Fruit fly (Drosophila melanogaster) S2 (cell line): ENCODE results near the gene CG12078.

Experiments used
- CG8478 ChIP-seq: fragments of >200 bp; optimal IDR thresholded peaks from 2 replicates; lab custom pipeline; 2018
- CTCF ChIP-seq, 2 experiments: fragments of >200 bp; optimal IDR thresholded peaks; 2 replicates each; lab custom pipeline; 2018

Gene CG12078

dm6 chr3L:3252884-3253283 is 8.8 kb upstream of the CG12078 start:
- no peak for TF ChIP-seq CTCF (optimal IDR thresholded peaks at IDR 0.05; lab: Kevin White, UChicago)
- no peak for TF ChIP-seq CG8478 (lab: Kevin White, UChicago)

dm6 chr3L:3251659-3252490 is 7.8 kb upstream of the CG12078 start:
- no peak for TF ChIP-seq CG8478 (lab: Kevin White, UChicago)

- TF ChIP-seq CTCF (optimal IDR thresholded peaks at IDR 0.05; lab: Kevin White, UChicago) (no peak), CG8478 (lab: Kevin White, UChicago) (no peak)
These were observed 7.0 kb upstream of the CG12078 start for dm6 chr3L:3250922-3251658.

- no peak for TF ChIP-seq CG8478 (lab: Kevin White, UChicago)
- TF ChIP-seq CTCF (optimal IDR thresholded peaks at IDR 0.05; lab: Kevin White, UChicago), result no peak
These were observed 6.1 kb upstream of the CG12078 start for dm6 chr3L:3249997-3250774.

- no peak for TF ChIP-seq CTCF (optimal IDR thresholded peaks at IDR 0.05; lab: Kevin White, UChicago)
- no peak for TF ChIP-seq CG8478 (lab: Kevin White, UChicago)
These were observed 5.5 kb upstream of the CG12078 start for dm6 chr3L:3249664-3249996.

dm6 chr3L:3248714-3249663 is 4.9 kb upstream of the CG12078 start:
- no peak for TF ChIP-seq CTCF (optimal IDR thresholded peaks at IDR 0.05; lab: Kevin White, UChicago)
- no peak for TF ChIP-seq CG8478 (lab: Kevin White, UChicago)

- TF ChIP-seq CG8478 (lab: Kevin White, UChicago), result no peak
- no peak for TF ChIP-seq CTCF (optimal IDR thresholded peaks at IDR 0.05; lab: Kevin White, UChicago)
These were observed 3.3 kb upstream of the CG12078 start, which contains the start of gene CG43389 for dm6 chr3L:3247130-3248065. Gene CG43389, plus strand, starts transcription at chr3L:3248015.

- TF ChIP-seq CTCF (optimal IDR thresholded peaks at IDR 0.05; lab: Kevin White, UChicago) (no peak), CG8478 (lab: Kevin White, UChicago) (no peak)
These were observed 2.5 kb upstream of the CG12078 start for dm6 chr3L:3246378-3247129.

- no peak for TF ChIP-seq CG8478 (lab: Kevin White, UChicago)
- TF ChIP-seq CTCF (optimal IDR thresholded peaks at IDR 0.05; lab: Kevin White, UChicago), result no peak
These were observed 1.1 kb upstream of the CG12078 start for dm6 chr3L:3245189-3245588.

- TF ChIP-seq CTCF (optimal IDR thresholded peaks at IDR 0.05; lab: Kevin White, UChicago) (no peak), CG8478 (lab: Kevin White, UChicago) (no peak)
These were observed 1.7 kb downstream of the CG12078 start for dm6 chr3L:3242121-3243083.

dm6 chr3L:3241368-3241640 is 2.8 kb downstream of the CG12078 start:
- TF ChIP-seq CG8478 (lab: Kevin White, UChicago) (no peak), CTCF (optimal IDR thresholded peaks at IDR 0.05; lab: Kevin White, UChicago) (no peak)
